Worm (Caenorhabditis elegans) whole organism, L3 larva: ENCODE data around the gene trpp-3.

Source experiments
- ZK546.5 ChIP-seq: sonication (generic microtip); optimal IDR thresholded peaks from 2 replicates; lab custom pipeline; 2017; ENCODE audit warnings: missing biosample characterization, missing genetic modification characterization
- ama-1 ChIP-seq: fragments of 150-350 bp; optimal IDR thresholded peaks from 2 replicates; lab custom pipeline; 2018
- ceh-16 ChIP-seq: sonication (generic microtip); optimal IDR thresholded peaks from 2 replicates; lab custom pipeline; 2017; ENCODE audit warnings: missing biosample characterization, missing genetic modification characterization
- ceh-82 ChIP-seq: fragments of 150-350 bp; optimal IDR thresholded peaks from 2 replicates; lab custom pipeline; 2014; ENCODE audit warnings: missing biosample characterization, missing genetic modification characterization
- daf-12 ChIP-seq: fragments of 150-350 bp; optimal IDR thresholded peaks from 2 replicates; lab custom pipeline; 2014; ENCODE audit warnings: missing biosample characterization, missing genetic modification reagents, missing genetic modification characterization
- egl-27 ChIP-seq: sonication (generic microtip); optimal IDR thresholded peaks from 4 replicates; lab custom pipeline; 2017; ENCODE audit warnings: missing biosample characterization, missing genetic modification reagents, missing genetic modification characterization
- egl-5 ChIP-seq: fragments of 150-350 bp; optimal IDR thresholded peaks from 2 replicates; lab custom pipeline; 2017; ENCODE audit warnings: missing biosample characterization, missing genetic modification reagents, missing genetic modification characterization, inconsistent platforms
- elt-2 ChIP-seq: sonication (generic microtip); optimal IDR thresholded peaks from 2 replicates; lab custom pipeline; 2016; ENCODE audit warnings: missing genetic modification reagents, mild to moderate bottlenecking, missing genetic modification characterization, missing compliant biosample characterization
- elt-3 ChIP-seq, 3 experiments: fragments of 150-350 bp in 1 of 3; sonication (generic microtip) in 2 of 3; optimal IDR thresholded peaks; 2 replicates in 2 of 3; 4 replicates in 1 of 3; lab custom pipeline; 2014 to 2017; ENCODE audit warnings: missing biosample characterization in 3 of 3, missing genetic modification characterization in 3 of 3
- eor-1 ChIP-seq, 2 experiments: fragments of 150-350 bp; optimal IDR thresholded peaks; 2 replicates each; lab custom pipeline; 2014 to 2018; ENCODE audit warnings: missing biosample characterization in 2 of 2, missing genetic modification characterization in 2 of 2
- fkh-10 ChIP-seq: sonication (generic microtip); optimal IDR thresholded peaks from 2 replicates; lab custom pipeline; 2017; ENCODE audit warnings: missing biosample characterization, missing genetic modification reagents, missing genetic modification characterization
- fkh-2 ChIP-seq: fragments of 150-350 bp; optimal IDR thresholded peaks from 2 replicates; lab custom pipeline; 2014; ENCODE audit warnings: missing biosample characterization, missing genetic modification reagents, missing genetic modification characterization
- fos-1 ChIP-seq: fragments of 150-350 bp; optimal IDR thresholded peaks from 2 replicates; lab custom pipeline; 2014; ENCODE audit warnings: missing biosample characterization, missing genetic modification characterization
- hmg-11 ChIP-seq: sonication (generic microtip); optimal IDR thresholded peaks from 2 replicates; lab custom pipeline; 2016; ENCODE audit warnings: missing genetic modification characterization, missing compliant biosample characterization
- jun-1 ChIP-seq: fragments of 150-350 bp; optimal IDR thresholded peaks from 2 replicates; lab custom pipeline; 2014; ENCODE audit warnings: missing biosample characterization, missing genetic modification reagents, missing genetic modification characterization
- lin-15B ChIP-seq: fragments of 150-350 bp; optimal IDR thresholded peaks from 2 replicates; lab custom pipeline; 2014; ENCODE audit warnings: missing biosample characterization, missing genetic modification characterization
- lin-39 ChIP-seq: fragments of 150-350 bp; optimal IDR thresholded peaks from 2 replicates; lab custom pipeline; 2018; ENCODE audit warnings: missing biosample characterization, missing genetic modification reagents, missing genetic modification characterization
- lsy-12 ChIP-seq: sonication (generic microtip); optimal IDR thresholded peaks from 2 replicates; lab custom pipeline; 2016; ENCODE audit warnings: mild to moderate bottlenecking, missing genetic modification characterization, missing compliant biosample characterization
- mdl-1 ChIP-seq: fragments of 150-350 bp; optimal IDR thresholded peaks from 2 replicates; lab custom pipeline; 2014; ENCODE audit warnings: missing biosample characterization, missing genetic modification characterization
- nfya-1 ChIP-seq: sonication (generic microtip); optimal IDR thresholded peaks from 2 replicates; lab custom pipeline; 2017; ENCODE audit warnings: missing genetic modification characterization, mild to moderate bottlenecking, missing compliant biosample characterization, antibody characterized with exemption, moderate library complexity; ENCODE audit not compliant: insufficient read depth
- nhr-11 ChIP-seq: fragments of 150-350 bp; optimal IDR thresholded peaks from 2 replicates; lab custom pipeline; 2014; ENCODE audit warnings: missing biosample characterization, missing genetic modification characterization
- nhr-12 ChIP-seq: fragments of 150-350 bp; optimal IDR thresholded peaks from 2 replicates; lab custom pipeline; 2014; ENCODE audit warnings: missing biosample characterization, missing genetic modification characterization
- nhr-237 ChIP-seq: fragments of 150-350 bp; optimal IDR thresholded peaks from 2 replicates; lab custom pipeline; 2014; ENCODE audit warnings: missing biosample characterization, missing genetic modification characterization
- nhr-25 ChIP-seq: sonication (generic microtip); optimal IDR thresholded peaks from 2 replicates; lab custom pipeline; 2017; ENCODE audit warnings: missing biosample characterization, missing genetic modification characterization
- nhr-28 ChIP-seq: fragments of 150-350 bp; optimal IDR thresholded peaks from 2 replicates; lab custom pipeline; 2014; ENCODE audit warnings: missing biosample characterization, missing genetic modification characterization
- nhr-43 ChIP-seq: sonication (generic microtip); optimal IDR thresholded peaks from 2 replicates; lab custom pipeline; 2016; ENCODE audit warnings: mild to moderate bottlenecking, missing genetic modification characterization, missing compliant biosample characterization; ENCODE audit not compliant: poor library complexity, severe bottlenecking
- nhr-67 ChIP-seq: fragments of 150-350 bp; optimal IDR thresholded peaks from 2 replicates; lab custom pipeline; 2014; ENCODE audit warnings: missing biosample characterization, missing genetic modification characterization
- nhr-76 ChIP-seq: fragments of 150-350 bp; sonication (generic microtip); optimal IDR thresholded peaks from 5 replicates; lab custom pipeline; 2014; ENCODE audit warnings: missing biosample characterization, missing genetic modification characterization
- pha-4 ChIP-seq: fragments of 150-350 bp; optimal IDR thresholded peaks from 2 replicates; lab custom pipeline; 2014; ENCODE audit warnings: missing biosample characterization, missing genetic modification reagents, missing genetic modification characterization
- pqm-1 ChIP-seq: fragments of 150-350 bp; optimal IDR thresholded peaks from 2 replicates; lab custom pipeline; 2017; ENCODE audit warnings: missing biosample characterization, missing genetic modification characterization, inconsistent platforms
- sea-2 ChIP-seq: fragments of 150-350 bp; sonication (generic microtip); optimal IDR thresholded peaks from 4 replicates; lab custom pipeline; 2014; ENCODE audit warnings: missing biosample characterization, missing genetic modification reagents, missing genetic modification characterization
- skn-1 ChIP-seq: fragments of 150-350 bp; optimal IDR thresholded peaks from 2 replicates; lab custom pipeline; 2014; ENCODE audit warnings: missing biosample characterization, missing genetic modification characterization
- snpc-4 ChIP-seq: fragments of 150-350 bp; optimal IDR thresholded peaks from 2 replicates; lab custom pipeline; 2014; ENCODE audit warnings: missing biosample characterization, missing genetic modification characterization
- tbx-2 ChIP-seq: sonication (generic microtip); optimal IDR thresholded peaks from 2 replicates; lab custom pipeline; 2016; ENCODE audit warnings: mild to moderate bottlenecking, missing genetic modification characterization, missing compliant biosample characterization
- zag-1 ChIP-seq: fragments of 150-350 bp; optimal IDR thresholded peaks from 2 replicates; lab custom pipeline; 2014; ENCODE audit warnings: missing biosample characterization, missing genetic modification characterization
- ztf-11 ChIP-seq: fragments of 150-350 bp; optimal IDR thresholded peaks from 2 replicates; lab custom pipeline; 2014; ENCODE audit warnings: missing biosample characterization, missing genetic modification characterization

trpp-3 gene

DNA sequence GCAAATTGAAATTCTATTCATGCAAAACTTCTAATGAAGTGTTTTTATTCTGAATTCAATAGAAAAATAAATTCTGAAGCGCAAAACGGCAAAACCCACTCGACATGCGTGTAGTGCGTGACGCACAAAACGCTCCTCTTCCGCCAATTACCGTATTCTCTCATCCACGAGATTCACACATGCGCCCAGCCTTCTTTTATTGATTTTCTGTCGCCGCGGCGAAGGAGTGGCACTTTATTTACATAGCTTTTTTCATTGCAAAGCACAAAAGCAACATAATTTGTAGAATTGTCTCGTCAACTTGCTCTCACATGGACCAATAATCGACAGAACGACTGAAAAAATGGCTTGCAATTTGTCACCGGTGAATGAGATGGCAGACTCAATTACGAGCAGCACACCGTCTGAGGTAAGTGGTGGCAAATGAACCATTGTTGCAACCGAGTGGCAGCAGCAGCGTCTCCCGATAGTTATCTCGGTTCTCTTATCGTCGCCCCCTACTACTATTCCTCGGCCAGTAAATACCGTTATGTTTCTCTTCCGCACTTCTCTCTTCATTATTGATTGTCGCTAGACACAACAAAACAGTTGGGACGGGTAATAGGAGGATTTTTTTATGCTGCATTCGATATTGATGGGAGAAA, 20.8 kb downstream of the trpp-3 start, which contains the start of gene unc-16 (continued):
- TF ChIP-seq ztf-11 (tag; lab: Kevin White, UChicago) (no peak), ZK546.5 (no peak), pqm-1 (tag; lab: Kevin White, UChicago) (peak; percentile 23), nhr-11 (no peak), hmg-11 (tag; lab: Kevin White, UChicago) (peak; percentile 90), nhr-67 (tag; lab: Kevin White, UChicago) (no peak), sea-2 (GFP tag; lab: Kevin White, UChicago) (peak; percentile 73), nhr-28 (no peak), tbx-2 (tag; lab: Kevin White, UChicago) (peak; percentile 82), nhr-76 (tag; lab: Kevin White, UChicago) (no peak), daf-12 (no peak), eor-1 (tag; optimal IDR thresholded peaks at IDR 0.05; lab: Kevin White, UChicago) (peak in 1 of 2 experiments; percentile 13), pha-4 (tag; lab: Kevin White, UChicago) (peak; percentile 97), ceh-16 (tag; lab: Kevin White, UChicago) (no peak)

DNA sequence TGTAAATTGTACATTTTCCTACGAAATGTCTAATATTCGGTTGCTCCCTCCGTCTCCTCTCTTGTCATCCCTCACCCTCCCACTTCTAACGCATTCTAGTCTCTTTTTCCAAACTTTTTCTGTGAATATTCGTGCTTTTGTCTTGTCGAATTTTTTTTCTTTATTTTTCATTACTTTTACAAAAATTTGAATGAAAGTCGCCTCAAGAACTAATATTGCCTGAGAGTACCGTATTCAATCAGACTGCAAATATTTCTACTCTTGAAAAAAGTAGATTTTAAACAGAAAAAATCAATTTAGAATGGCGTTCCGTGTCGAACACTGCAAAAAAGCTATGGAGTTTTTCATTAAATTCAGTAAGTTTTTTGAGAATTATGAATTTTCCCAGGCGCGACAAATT, 30.9 kb downstream of the trpp-3 start, which contains the start of gene ZK1098.11:
TSS of gene ZK1098.11 (plus strand) at position 301 of the 400 bp plus-strand sequence.
- TF ChIP-seq fkh-2 (tag; lab: Kevin White, UChicago): no peak
- TF ChIP-seq jun-1 (tag; lab: Kevin White, UChicago): no peak
- no peak for TF ChIP-seq snpc-4 (tag; lab: Kevin White, UChicago)
- TF ChIP-seq egl-5 (tag; lab: Kevin White, UChicago): no peak
- no peak for TF ChIP-seq fos-1 (tag; lab: Kevin White, UChicago)
- TF ChIP-seq skn-1 (tag; lab: Kevin White, UChicago): no peak
- no peak for TF ChIP-seq nfya-1 (tag; lab: Kevin White, UChicago)
- no peak for TF ChIP-seq ama-1 (lab: Kevin White, UChicago)
- TF ChIP-seq ztf-11 (tag; lab: Kevin White, UChicago): no peak

DNA sequence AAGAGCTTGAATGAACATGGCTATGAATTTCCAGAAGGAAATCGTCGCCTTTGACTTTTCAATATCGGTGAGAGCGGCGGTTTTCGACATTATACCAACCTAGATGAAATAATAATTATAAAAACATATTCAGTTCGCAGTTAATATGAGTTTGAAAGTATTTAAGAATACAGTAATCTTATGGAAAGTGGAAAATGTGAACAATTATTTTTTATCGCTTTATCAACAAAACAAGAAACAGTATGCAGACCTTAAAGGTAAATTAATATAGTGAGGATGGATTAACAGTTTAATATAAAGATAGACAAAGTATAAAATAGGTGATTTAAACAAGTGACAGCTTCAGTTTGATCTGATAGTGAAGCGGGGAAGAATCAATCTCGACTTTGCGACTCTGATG, 33.1 kb downstream of the trpp-3 start, which contains the start of gene C48B4.6:
TSS of gene C48B4.6 (minus strand) at position 101 of the 400 bp plus-strand sequence.
- TF ChIP-seq fkh-10 (GFP tag; lab: Kevin White, UChicago) (no peak), nfya-1 (tag; lab: Kevin White, UChicago) (no peak), nhr-28 (no peak), elt-3 (tag; optimal IDR thresholded peaks at IDR 0.05; lab: Kevin White, UChicago) (no peak), nhr-67 (tag; lab: Kevin White, UChicago) (no peak)

DNA sequence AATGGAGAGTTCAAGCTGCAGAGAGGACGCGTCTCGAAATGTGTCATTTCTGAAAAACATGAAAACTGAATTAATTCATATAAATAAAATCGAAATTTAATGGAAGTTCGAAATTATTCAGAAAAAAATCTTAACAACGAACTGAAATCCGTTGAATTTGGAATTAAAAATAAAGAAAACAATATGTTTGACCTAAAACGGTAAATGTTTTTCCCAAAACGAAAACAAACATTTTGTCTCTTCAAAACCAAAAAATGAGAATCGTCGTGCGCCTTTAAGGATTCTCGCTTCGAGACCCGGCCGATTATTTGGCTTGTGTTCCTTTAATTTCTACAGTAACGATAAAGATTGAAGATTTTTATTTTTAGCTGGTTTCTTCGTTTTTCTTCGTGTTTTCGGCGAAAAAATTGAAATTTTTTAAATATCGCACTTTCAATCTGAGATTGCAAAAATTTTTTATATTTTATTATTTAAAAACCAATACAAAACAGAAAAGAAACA, 34.1 kb downstream of the trpp-3 start, which contains the start of gene C48B4.7:
TSS of gene C48B4.7 (minus strand) at position 51 of the 501 bp plus-strand sequence.
- TF ChIP-seq sea-2 (GFP tag; lab: Kevin White, UChicago): no peak
- TF ChIP-seq nhr-25: no peak
- no peak for TF ChIP-seq lin-15B
- no peak for TF ChIP-seq lsy-12
- TF ChIP-seq nhr-43 (tag; lab: Kevin White, UChicago): no peak
- no peak for TF ChIP-seq ceh-82 (tag; lab: Kevin White, UChicago)
- no peak for TF ChIP-seq elt-2 (tag; lab: Kevin White, UChicago)
- no peak for TF ChIP-seq ama-1 (lab: Kevin White, UChicago)
- no peak for TF ChIP-seq daf-12
- TF ChIP-seq jun-1 (tag; lab: Kevin White, UChicago): no peak
- no peak for TF ChIP-seq lin-39
- TF ChIP-seq zag-1: no peak
- no peak for TF ChIP-seq pqm-1 (tag; lab: Kevin White, UChicago)
- no peak for TF ChIP-seq nhr-237

DNA sequence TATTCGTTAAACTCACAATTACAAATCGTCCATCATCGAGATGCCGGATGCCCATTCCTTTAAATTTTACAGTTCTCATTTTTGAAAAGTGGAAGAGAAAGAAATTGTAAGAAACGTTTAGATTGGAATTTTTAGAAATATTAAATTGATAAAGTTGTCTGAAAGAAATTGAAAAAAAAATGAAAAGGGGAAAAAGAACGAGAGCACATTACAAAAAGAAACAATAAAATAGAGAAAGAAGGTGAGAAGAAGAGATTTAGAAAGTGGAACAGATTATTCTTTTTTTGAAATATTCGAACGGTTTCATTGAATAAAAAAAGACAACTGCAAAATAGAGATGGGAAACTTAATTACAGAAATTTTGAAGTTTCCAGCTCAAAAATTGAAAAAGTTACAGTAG, 35.8 kb downstream of the trpp-3 start, which contains the start of gene C48B4.8:
TSS of gene C48B4.8 (minus strand) at position 101 of the 400 bp plus-strand sequence.
- no peak for TF ChIP-seq nhr-12
- no peak for TF ChIP-seq egl-27 (tag; lab: Kevin White, UChicago)
- TF ChIP-seq pqm-1 (tag; lab: Kevin White, UChicago): no peak
- TF ChIP-seq elt-2 (tag; lab: Kevin White, UChicago): no peak
- no peak for TF ChIP-seq nhr-67 (tag; lab: Kevin White, UChicago)
- TF ChIP-seq mdl-1: no peak
- TF ChIP-seq zag-1: no peak
